Worm (Caenorhabditis elegans): ENCODE results near the gene copg-1.

The copg-1 gene

DNA sequence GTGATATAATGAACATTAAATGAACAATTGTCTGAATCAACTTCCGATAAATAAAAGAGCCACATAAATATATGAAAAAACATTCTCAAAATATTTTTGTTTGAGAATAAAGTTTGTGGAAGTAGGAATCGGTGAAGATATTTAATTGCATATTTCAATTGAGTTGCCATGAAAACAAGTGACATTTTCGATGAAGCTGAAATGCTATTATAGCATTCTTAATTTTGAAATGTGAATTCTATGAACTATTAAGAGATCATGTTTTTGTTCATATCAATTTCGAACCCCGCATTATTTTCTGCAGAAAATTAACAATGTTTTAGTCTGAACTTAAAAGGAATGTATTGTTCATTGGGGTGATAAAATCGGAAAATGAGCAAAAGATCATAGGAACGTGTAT is 29.5 kb upstream of the copg-1 start, which contains the start of gene irld-21:
irld-21 (minus strand) TSS at position 101 of the 400 bp plus-strand sequence.
- no peak for TF ChIP-seq scrt-1 (GFP tag; IDR thresholded peaks at IDR 0.05)
- TF ChIP-seq F13C5.2 (tag; optimal IDR thresholded peaks at IDR 0.05): no peak
- no peak for TF ChIP-seq aly-1 (tag; optimal IDR thresholded peaks at IDR 0.05)
- no peak for TF ChIP-seq sea-1 (GFP tag; conservative IDR thresholded peaks at IDR 0.05)
- TF ChIP-seq ets-7 (tag; optimal IDR thresholded peaks at IDR 0.05): no peak
- no peak for TF ChIP-seq B0310.2 (tag; optimal IDR thresholded peaks at IDR 0.05)
- TF ChIP-seq hmg-4 (GFP tag; optimal IDR thresholded peaks at IDR 0.05): no peak
- TF ChIP-seq flt-1 (GFP tag; IDR thresholded peaks at IDR 0.05): no peak
- no peak for TF ChIP-seq tra-4 (tag; optimal IDR thresholded peaks at IDR 0.05)
- TF ChIP-seq tbx-37 (GFP tag; conservative IDR thresholded peaks at IDR 0.05): no peak
- TF ChIP-seq pes-1 (GFP tag; IDR thresholded peaks at IDR 0.05): no peak
- TF ChIP-seq hmbx-1 (tag; optimal IDR thresholded peaks at IDR 0.05): no peak
- no peak for TF ChIP-seq ceh-36 (tag; optimal IDR thresholded peaks at IDR 0.05)
- no peak for TF ChIP-seq hnd-1 (tag; optimal IDR thresholded peaks at IDR 0.05)
- TF ChIP-seq tbx-11 (GFP tag; IDR thresholded peaks at IDR 0.05): no peak
- TF ChIP-seq ceh-13 (GFP tag; optimal IDR thresholded peaks at IDR 0.05): no peak
- no peak for TF ChIP-seq ama-1 (optimal IDR thresholded peaks at IDR 0.05)

DNA sequence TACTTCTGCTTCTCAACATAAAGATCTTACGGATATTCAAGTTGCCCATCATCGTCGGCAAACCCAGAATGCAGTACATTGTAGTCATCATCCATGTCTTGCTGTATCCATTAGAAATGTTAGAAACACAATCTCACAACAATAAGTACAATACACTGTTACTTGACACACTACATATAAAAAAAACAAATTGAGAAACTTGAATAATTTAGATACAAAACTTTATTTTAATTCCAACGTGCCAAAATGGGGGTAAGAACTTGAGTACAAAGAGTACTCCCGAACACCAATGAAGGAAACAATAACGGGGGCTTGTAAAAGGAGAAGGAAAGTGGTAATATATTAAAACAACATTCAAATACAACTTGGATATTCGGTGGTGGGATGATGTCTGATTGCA is 25.2 kb upstream of the copg-1 start, which contains the start of gene ctf-18:
ctf-18 (minus strand) TSS at position 101 of the 400 bp plus-strand sequence.
- TF ChIP-seq ceh-13 (GFP tag; optimal IDR thresholded peaks at IDR 0.05) (no peak), ets-7 (tag; optimal IDR thresholded peaks at IDR 0.05) (no peak), F13C5.2 (tag; optimal IDR thresholded peaks at IDR 0.05) (no peak), tra-4 (tag; optimal IDR thresholded peaks at IDR 0.05) (no peak), B0310.2 (tag; optimal IDR thresholded peaks at IDR 0.05) (no peak), scrt-1 (GFP tag; IDR thresholded peaks at IDR 0.05) (no peak), tbx-11 (GFP tag; IDR thresholded peaks at IDR 0.05) (no peak), pes-1 (GFP tag; IDR thresholded peaks at IDR 0.05) (no peak), hmbx-1 (tag; optimal IDR thresholded peaks at IDR 0.05) (no peak), tbx-37 (GFP tag; conservative IDR thresholded peaks at IDR 0.05) (no peak), aly-1 (tag; optimal IDR thresholded peaks at IDR 0.05) (no peak), ceh-36 (tag; optimal IDR thresholded peaks at IDR 0.05) (no peak)

DNA sequence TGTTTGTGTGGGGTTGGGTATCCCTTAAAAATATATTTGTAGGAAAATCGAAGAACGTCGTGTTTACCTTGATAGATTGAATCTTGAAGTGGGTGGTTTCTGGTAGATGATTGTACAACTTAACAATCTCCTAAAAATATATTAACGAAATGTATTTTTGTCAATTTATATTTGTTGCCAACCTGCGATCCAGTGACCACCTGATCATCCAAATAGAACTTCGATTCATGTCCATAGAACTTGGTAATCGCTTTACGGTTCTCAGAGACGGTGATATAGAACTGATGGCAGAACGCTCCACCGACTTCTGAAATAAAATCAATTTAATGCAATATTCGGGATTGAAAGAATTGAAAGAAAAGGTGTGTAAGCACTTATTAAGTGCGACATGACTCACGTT is 23.3 kb upstream of the copg-1 start:
- TF ChIP-seq hmbx-1 (tag; optimal IDR thresholded peaks at IDR 0.05): no peak
- no peak for TF ChIP-seq hmg-4 (GFP tag; optimal IDR thresholded peaks at IDR 0.05)
- no peak for TF ChIP-seq B0310.2 (tag; optimal IDR thresholded peaks at IDR 0.05)
- no peak for TF ChIP-seq ceh-36 (tag; optimal IDR thresholded peaks at IDR 0.05)
- no peak for TF ChIP-seq ama-1 (optimal IDR thresholded peaks at IDR 0.05)
- no peak for TF ChIP-seq tra-4 (tag; optimal IDR thresholded peaks at IDR 0.05)
- no peak for TF ChIP-seq scrt-1 (GFP tag; IDR thresholded peaks at IDR 0.05)
- TF ChIP-seq sea-1 (GFP tag; conservative IDR thresholded peaks at IDR 0.05): no peak
- no peak for TF ChIP-seq flt-1 (GFP tag; IDR thresholded peaks at IDR 0.05)
- no peak for TF ChIP-seq hnd-1 (tag; optimal IDR thresholded peaks at IDR 0.05)

DNA sequence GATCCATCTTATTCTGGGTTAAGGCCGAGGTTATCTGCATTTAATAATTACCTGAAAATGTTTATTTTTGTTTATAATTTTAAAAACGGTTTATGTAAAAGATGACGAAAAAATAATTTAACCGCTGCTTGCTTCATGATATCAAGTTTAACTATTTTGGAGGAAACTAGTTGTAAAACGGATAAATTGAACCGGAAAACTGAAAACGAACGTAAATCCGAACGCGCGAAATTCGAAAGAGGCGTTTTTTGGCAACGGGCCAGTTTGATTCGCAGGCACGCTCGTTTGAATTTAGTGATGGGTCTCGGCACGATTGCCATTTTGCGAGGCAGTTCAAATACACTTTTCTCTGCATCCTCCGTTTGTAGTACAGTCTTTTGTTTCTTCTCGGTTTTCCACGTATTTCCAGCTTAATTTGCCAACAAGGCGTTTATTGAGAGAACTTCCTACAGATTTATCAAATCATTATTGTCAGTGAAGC is 22.8 kb upstream of the copg-1 start, which contains the start of the genes gtbp-1 and K08F4.3:
gtbp-1 (minus strand) TSS at position 51 of the 481 bp plus-strand sequence.
K08F4.3 (plus strand) TSS at position 352 of the 481 bp plus-strand sequence.
- TF ChIP-seq F13C5.2 (tag; optimal IDR thresholded peaks at IDR 0.05) (no peak), pes-1 (GFP tag; IDR thresholded peaks at IDR 0.05) (no peak), B0310.2 (tag; optimal IDR thresholded peaks at IDR 0.05) (no peak), hnd-1 (tag; optimal IDR thresholded peaks at IDR 0.05) (no peak), sea-1 (GFP tag; conservative IDR thresholded peaks at IDR 0.05) (no peak), scrt-1 (GFP tag; IDR thresholded peaks at IDR 0.05) (no peak), tbx-11 (GFP tag; IDR thresholded peaks at IDR 0.05) (no peak), tra-4 (tag; optimal IDR thresholded peaks at IDR 0.05) (no peak), hmbx-1 (tag; optimal IDR thresholded peaks at IDR 0.05) (no peak), ceh-13 (GFP tag; optimal IDR thresholded peaks at IDR 0.05) (no peak)

DNA sequence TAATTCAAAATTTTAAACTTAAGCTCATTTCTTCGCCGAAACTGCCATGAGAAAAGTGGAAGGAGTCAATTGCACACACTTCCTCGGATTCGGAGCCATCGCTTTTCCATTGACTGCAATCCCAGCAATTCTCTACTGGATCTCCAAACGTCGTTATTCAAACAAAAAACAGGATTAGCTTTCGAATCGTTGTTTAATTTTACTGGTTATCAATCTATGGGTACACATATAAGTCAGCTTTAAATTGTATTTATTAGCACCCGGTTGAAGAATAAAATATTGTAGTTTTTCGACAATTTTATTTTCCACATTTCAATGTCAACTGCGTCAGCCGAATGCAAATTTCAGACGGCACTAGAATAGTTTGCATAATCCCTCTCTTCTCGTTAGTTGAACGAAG is 21.8 kb upstream of the copg-1 start, which contains the start of gene glt-3:
glt-3 (plus strand) TSS at position 301 of the 400 bp plus-strand sequence.
- TF ChIP-seq hmg-4 (GFP tag; optimal IDR thresholded peaks at IDR 0.05): no peak
- no peak for TF ChIP-seq tra-4 (tag; optimal IDR thresholded peaks at IDR 0.05)
- no peak for TF ChIP-seq B0310.2 (tag; optimal IDR thresholded peaks at IDR 0.05)
- TF ChIP-seq sea-1 (GFP tag; conservative IDR thresholded peaks at IDR 0.05): no peak
- no peak for TF ChIP-seq aly-1 (tag; optimal IDR thresholded peaks at IDR 0.05)
- TF ChIP-seq scrt-1 (GFP tag; IDR thresholded peaks at IDR 0.05): no peak
- TF ChIP-seq ets-7 (tag; optimal IDR thresholded peaks at IDR 0.05): no peak
- TF ChIP-seq hnd-1 (tag; optimal IDR thresholded peaks at IDR 0.05): no peak
- TF ChIP-seq flt-1 (GFP tag; IDR thresholded peaks at IDR 0.05): no peak
- TF ChIP-seq ceh-36 (tag; optimal IDR thresholded peaks at IDR 0.05): no peak
- no peak for TF ChIP-seq hmbx-1 (tag; optimal IDR thresholded peaks at IDR 0.05)
- no peak for TF ChIP-seq pes-1 (GFP tag; IDR thresholded peaks at IDR 0.05)
- TF ChIP-seq ama-1 (optimal IDR thresholded peaks at IDR 0.05): no peak
- TF ChIP-seq F13C5.2 (tag; optimal IDR thresholded peaks at IDR 0.05): no peak
- TF ChIP-seq tbx-11 (GFP tag; IDR thresholded peaks at IDR 0.05): no peak

DNA sequence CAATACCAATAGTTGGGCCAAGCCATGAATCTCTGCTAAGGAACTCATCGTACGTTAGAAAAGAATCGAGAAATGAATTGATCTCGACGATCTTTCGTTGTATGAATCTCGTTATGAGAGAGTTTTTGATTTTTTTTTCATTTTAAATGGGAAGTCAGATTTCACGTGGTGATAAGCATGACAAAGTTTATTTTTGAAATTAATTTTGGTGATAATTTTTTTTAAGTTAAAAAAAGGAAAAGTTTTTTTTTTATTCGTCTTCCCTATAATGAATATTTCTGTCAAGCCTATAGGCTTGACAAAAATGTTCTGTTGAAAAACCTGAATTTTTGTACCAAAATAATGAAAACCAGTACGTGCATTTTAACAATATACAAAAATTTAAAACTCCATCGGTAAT is 15.9 kb upstream of the copg-1 start, which contains the start of gene K08F4.5:
K08F4.5 (minus strand) TSS at position 101 of the 400 bp plus-strand sequence.
- TF ChIP-seq tbx-37 (GFP tag; conservative IDR thresholded peaks at IDR 0.05) (no peak), scrt-1 (GFP tag; IDR thresholded peaks at IDR 0.05) (no peak), F13C5.2 (tag; optimal IDR thresholded peaks at IDR 0.05) (no peak), sea-1 (GFP tag; conservative IDR thresholded peaks at IDR 0.05) (no peak), ceh-36 (tag; optimal IDR thresholded peaks at IDR 0.05) (no peak), ceh-13 (GFP tag; optimal IDR thresholded peaks at IDR 0.05) (no peak), hmbx-1 (tag; optimal IDR thresholded peaks at IDR 0.05) (no peak), B0310.2 (tag; optimal IDR thresholded peaks at IDR 0.05) (no peak), tra-4 (tag; optimal IDR thresholded peaks at IDR 0.05) (no peak), hmg-4 (GFP tag; optimal IDR thresholded peaks at IDR 0.05) (no peak), hnd-1 (tag; optimal IDR thresholded peaks at IDR 0.05) (no peak), ama-1 (optimal IDR thresholded peaks at IDR 0.05) (no peak), flt-1 (GFP tag; IDR thresholded peaks at IDR 0.05) (no peak), aly-1 (tag; optimal IDR thresholded peaks at IDR 0.05) (no peak), tbx-11 (GFP tag; IDR thresholded peaks at IDR 0.05) (no peak), pes-1 (GFP tag; IDR thresholded peaks at IDR 0.05) (no peak)

DNA sequence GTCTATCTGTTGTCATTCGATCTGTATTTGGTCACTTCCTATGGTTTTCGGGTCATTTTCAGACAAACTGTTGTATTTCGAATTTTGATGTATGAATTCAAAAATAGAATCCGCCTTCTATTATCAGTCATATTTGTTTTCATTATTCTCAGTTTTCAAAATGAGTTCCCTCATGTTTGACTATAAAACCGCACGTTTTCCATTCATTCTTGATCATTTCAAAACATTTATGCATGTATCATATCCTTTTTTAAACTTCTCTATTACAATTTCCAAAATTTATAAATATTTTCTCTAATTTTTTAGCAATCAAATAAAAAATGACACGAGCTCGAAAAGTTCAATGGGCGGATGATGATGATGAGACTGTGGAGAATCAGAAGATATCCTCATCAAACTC is 13.9 kb upstream of the copg-1 start, which contains the start of gene K08F4.12:
K08F4.12 (plus strand) TSS at position 301 of the 400 bp plus-strand sequence.
- TF ChIP-seq pes-1 (GFP tag; IDR thresholded peaks at IDR 0.05): no peak
- no peak for TF ChIP-seq F13C5.2 (tag; optimal IDR thresholded peaks at IDR 0.05)
- TF ChIP-seq ceh-13 (GFP tag; optimal IDR thresholded peaks at IDR 0.05): no peak
- TF ChIP-seq tbx-37 (GFP tag; conservative IDR thresholded peaks at IDR 0.05): no peak
- TF ChIP-seq tra-4 (tag; optimal IDR thresholded peaks at IDR 0.05): no peak
- no peak for TF ChIP-seq aly-1 (tag; optimal IDR thresholded peaks at IDR 0.05)

Data from whole organism, early embryonic.